Worm (Caenorhabditis elegans) whole organism, dauer: ENCODE data around the gene srxa-4.
"Not testable (repeated sequence)": the region's sequence is repeated elsewhere in the genome, so short reads cannot be mapped to it uniquely, and the experiment has no call there.

Experiments used
- unc-62 ChIP-seq: sonication (generic microtip); optimal IDR thresholded peaks from 2 replicates; lab custom pipeline; 2017; ENCODE audit warnings: missing biosample characterization, missing genetic modification reagents, missing genetic modification characterization

srxa-4 gene

ce11 chrV:7437985-7438384 is 17.7 kb downstream of the srxa-4 start, which contains the start of gene F25E5.16:
Gene F25E5.16, plus strand, starts transcription at chrV:7438285.
- TF ChIP-seq unc-62, result no peak

DNA sequence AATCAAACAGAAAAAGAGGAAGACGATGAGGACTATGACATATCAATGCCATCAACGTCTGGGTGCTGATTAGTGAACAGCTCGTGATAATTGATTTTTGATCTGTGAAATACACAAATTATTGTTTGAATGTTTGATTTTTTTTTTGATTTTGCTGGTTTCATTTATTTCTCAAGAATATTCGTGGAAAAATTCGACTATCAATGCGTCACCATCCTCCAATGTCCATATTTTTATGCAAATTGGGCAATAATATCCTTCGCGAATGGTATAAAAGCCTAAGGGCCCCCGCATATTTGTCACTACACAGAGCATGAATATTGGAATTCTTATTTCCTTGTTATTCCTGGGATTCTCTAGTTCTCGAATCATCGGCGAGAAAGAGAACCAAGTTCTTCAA is 19.5 kb downstream of the srxa-4 start, which contains the start of gene try-13:
Gene try-13, plus strand, starts transcription at position 301 of the 400 bp plus-strand sequence.
- no peak for TF ChIP-seq unc-62

- TF ChIP-seq unc-62, result not testable (repeated sequence)
These were observed 24.1 kb downstream of the srxa-4 start, which contains the start of gene nhr-141 for ce11 chrV:7444331-7444730. Gene nhr-141, plus strand, starts transcription at chrV:7444661.

- no peak for TF ChIP-seq unc-62
These were observed 26.7 kb downstream of the srxa-4 start, which contains the start of gene F25E5.5 for ce11 chrV:7446965-7447364. Gene F25E5.5, plus strand, starts transcription at chrV:7447265.

DNA sequence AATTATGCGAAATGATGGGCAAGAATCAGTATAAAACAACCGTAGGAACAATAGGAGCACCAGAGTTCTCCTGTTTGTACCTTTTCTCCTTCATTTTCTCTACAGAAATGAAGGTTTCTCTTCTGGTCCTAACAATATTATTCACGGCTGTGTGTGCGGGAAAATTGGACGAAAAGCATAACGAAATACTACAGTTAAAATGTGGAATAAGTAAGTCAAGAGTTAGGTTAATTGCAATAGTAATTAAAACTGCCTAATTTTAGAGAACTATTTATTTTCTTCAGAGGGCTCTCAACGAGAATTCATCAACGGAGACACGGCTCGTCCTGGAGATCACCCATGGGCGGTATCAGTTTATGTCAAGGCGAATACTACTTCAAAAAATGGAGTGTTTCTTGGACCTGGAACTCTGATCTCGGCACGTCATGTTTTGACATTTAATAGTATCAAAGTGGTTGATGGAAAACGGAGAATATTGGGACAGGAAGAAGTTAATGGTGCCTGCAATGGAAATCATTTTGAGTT is 29.1 kb downstream of the srxa-4 start, which contains the start of gene try-12:
Gene try-12, plus strand, starts transcription at position 51 of the 525 bp plus-strand sequence.
- no peak for TF ChIP-seq unc-62

ce11 chrV:7451421-7451820 is 31.2 kb downstream of the srxa-4 start, which contains the start of gene try-11:
Gene try-11, plus strand, starts transcription at chrV:7451721.
- TF ChIP-seq unc-62, result no peak

ce11 chrV:7454236-7454635 is 34.0 kb downstream of the srxa-4 start, which contains the start of gene try-8:
Gene try-8, minus strand, starts transcription at chrV:7454336.
- no peak for TF ChIP-seq unc-62

ce11 chrV:7455008-7455407 is 34.7 kb downstream of the srxa-4 start, which contains the start of gene F25E5.2:
Gene F25E5.2, plus strand, starts transcription at chrV:7455308.
- no peak for TF ChIP-seq unc-62

DNA sequence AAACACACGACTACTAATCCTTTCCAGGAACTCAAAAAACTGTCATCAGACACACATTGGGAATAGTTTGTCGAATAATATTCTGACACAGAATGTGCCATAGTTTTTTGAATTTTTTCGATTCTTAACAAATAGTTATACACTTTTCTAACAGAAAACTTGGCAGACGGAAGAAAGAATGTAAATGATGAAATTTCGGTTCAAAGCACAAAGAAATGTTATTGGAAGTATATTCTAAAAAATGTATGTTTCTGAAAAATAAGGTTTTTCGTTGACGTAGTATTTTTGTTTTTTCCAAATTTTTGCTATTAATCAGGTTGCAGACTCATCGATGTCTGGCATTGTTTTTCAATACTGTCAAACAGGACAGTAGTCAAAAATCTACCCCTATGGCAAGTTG is 40.6 kb downstream of the srxa-4 start, which contains the start of gene srh-92:
Gene srh-92, minus strand, starts transcription at position 101 of the 400 bp plus-strand sequence.
- TF ChIP-seq unc-62, result no peak

DNA sequence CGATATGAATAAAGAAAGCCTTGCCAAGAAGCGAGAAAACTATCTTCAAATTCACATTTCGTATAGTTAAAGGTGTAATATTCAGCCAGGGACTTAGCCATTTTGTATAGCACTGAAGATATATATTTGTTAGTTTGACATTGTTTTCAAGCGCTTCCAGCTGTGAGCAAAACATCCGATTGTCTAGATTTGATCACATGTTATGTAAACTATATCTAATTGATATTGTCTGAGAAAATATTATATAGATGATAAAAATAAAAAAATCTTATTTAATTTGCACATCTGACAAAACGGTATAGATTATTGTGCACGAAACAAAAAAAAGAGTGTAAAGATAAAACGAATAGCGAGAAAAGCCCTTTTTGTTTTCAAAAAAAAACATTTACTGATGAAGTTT is 44.4 kb downstream of the srxa-4 start, which contains the start of gene srh-89:
Gene srh-89, minus strand, starts transcription at position 101 of the 400 bp plus-strand sequence.
- no peak for TF ChIP-seq unc-62

DNA sequence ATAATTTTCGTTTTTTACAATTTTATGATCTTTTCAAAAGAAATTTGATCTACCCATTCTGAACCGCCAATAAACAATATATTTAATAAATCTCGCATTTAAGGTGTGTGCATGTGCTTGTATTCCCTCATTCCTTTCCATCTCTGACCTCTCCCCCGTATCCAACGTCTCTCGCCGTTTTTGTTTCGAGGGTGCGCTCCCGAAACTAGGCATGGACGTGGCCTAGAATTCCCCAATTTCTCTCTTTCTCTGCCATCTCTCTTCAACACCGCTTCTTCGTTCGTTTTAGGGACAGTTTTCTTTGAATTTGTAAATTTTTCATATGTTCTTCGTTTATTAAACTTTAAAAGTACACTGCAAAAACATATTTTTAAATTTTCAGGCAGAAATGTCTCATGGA is 45.2 kb downstream of the srxa-4 start, which contains the start of gene F25E5.1:
Gene F25E5.1, plus strand, starts transcription at position 376 of the 400 bp plus-strand sequence.
- no peak for TF ChIP-seq unc-62
